Worm (Caenorhabditis elegans): ENCODE measurements around the gene clec-20.
"Not testable (repeated sequence)": the region's sequence is repeated elsewhere in the genome, so short reads cannot be mapped to it uniquely, and the experiment has no call there.

clec-20 gene

DNA sequence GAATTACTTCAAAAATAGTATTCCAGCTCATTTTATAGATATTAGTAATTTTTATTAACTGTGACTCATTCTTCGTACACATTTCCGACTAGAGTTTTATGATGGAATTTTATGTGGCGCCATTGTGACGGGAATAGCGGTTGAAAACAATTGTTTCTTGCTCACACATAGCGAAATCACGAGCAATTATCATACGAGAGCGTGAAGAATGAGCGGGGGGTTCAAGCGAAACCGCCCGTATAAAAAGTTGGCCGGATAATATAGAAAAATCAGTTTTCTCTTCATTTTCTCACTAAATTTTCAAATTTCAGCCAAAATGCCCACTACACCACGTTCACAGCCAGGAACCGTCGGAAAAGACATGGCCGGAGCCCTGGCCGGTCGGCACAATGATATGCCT lies 38.5 kb upstream of the clec-20 start, which contains the start of gene C08E3.1:
TSS of gene C08E3.1 (plus strand) at position 301 of the 400 bp plus-strand sequence.
- not testable (repeated sequence) for TF ChIP-seq lin-35 (GFP tag; optimal IDR thresholded peaks at IDR 0.05); chd-7 (tag; optimal IDR thresholded peaks at IDR 0.05); ceh-58 (GFP tag; IDR thresholded peaks at IDR 0.05)

DNA sequence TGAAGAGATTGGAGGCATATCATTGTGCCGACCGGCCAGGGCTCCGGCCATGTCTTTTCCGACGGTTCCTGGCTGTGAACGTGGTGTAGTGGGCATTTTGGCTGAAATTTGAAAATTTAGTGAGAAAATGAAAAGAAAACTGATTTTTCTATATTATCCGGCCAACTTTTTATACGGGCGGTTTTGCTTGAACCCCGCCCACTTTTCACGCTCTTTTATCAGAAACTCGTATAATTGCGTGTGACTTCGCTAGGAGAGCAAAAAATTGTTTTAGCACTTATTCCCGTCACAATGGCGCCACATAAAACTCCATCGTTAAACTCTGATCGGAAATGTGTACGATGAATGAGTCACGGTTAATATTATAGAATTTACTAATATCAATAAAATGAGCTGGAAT lies 37.2 kb upstream of the clec-20 start, which contains the start of gene C08E3.13:
TSS of gene C08E3.13 (minus strand) at position 101 of the 400 bp plus-strand sequence.
- TF ChIP-seq hlh-26 (GFP tag; conservative IDR thresholded peaks at IDR 0.05); tbx-9 (tag; optimal IDR thresholded peaks at IDR 0.05; ENCODE audit: borderline replicate concordance); die-1 (tag; optimal IDR thresholded peaks at IDR 0.05): not testable (repeated sequence)

DNA sequence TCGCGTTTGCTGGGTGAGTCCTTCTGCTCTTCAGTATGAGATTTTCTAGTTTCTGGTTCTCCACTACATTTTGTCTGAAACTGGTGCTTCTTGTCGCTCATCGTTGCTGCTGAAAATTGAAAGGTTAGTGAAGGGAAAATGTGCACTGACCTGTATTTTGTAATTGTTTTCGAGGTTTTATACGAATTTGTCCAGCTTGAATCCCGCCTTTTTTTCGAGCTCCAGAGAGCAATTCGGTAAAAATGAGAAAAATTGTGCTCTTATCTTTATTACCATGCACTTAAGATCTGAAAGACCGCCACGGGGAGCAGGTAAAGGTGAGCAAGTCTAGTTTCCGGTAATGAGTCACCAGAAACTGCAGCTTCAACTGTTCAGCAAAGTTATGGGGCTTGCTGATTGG lies 32.7 kb upstream of the clec-20 start, which contains the start of gene C08E3.15:
TSS of gene C08E3.15 (minus strand) at position 101 of the 400 bp plus-strand sequence.
- TF ChIP-seq pha-4 (tag; optimal IDR thresholded peaks at IDR 0.05); tbx-9 (tag; optimal IDR thresholded peaks at IDR 0.05; ENCODE audit: borderline replicate concordance); hmg-1.2 (GFP tag; IDR thresholded peaks at IDR 0.05): not testable (repeated sequence)

DNA sequence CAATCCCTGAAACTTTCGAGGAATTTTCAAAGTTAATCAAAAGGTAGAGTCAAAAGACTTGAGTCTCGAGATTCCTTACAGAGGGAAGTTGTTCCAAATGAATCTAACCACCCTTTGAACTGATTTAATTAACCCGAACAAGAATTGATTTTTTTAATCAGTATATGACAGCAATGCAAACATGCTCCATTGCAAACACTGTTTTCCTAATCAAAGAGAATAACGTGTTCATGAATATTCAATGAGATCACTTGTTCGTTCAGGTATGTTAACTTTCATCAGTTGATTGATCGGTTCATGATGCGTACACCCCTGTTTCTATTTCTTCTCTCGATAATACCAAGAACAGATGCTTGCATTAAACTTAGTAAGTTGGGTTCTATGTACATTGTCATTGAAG lies 30.6 kb upstream of the clec-20 start, which contains the start of gene C08E3.14:
TSS of gene C08E3.14 (plus strand) at position 301 of the 400 bp plus-strand sequence.
- TF ChIP-seq aptf-2 (GFP tag; conservative IDR thresholded peaks at IDR 0.05), result no peak
- no peak for TF ChIP-seq aptf-3 (GFP tag; IDR thresholded peaks at IDR 0.05)
- TF ChIP-seq bed-2 (GFP tag; IDR thresholded peaks at IDR 0.05), result no peak
- TF ChIP-seq snpc-1.1 (tag; optimal IDR thresholded peaks at IDR 0.05; ENCODE audit: insufficient read depth), result no peak
- TF ChIP-seq D2030.7 (GFP tag; IDR thresholded peaks at IDR 0.05), result no peak
- no peak for TF ChIP-seq attf-3 (GFP tag; conservative IDR thresholded peaks at IDR 0.05)
- no peak for TF ChIP-seq nfya-1 (tag; optimal IDR thresholded peaks at IDR 0.05; ENCODE audit: borderline replicate concordance, insufficient read depth)
- no peak for TF ChIP-seq lin-35 (GFP tag; optimal IDR thresholded peaks at IDR 0.05)
- TF ChIP-seq sdz-38 (tag; optimal IDR thresholded peaks at IDR 0.05), result no peak
- no peak for TF ChIP-seq die-1 (tag; optimal IDR thresholded peaks at IDR 0.05)
- no peak for TF ChIP-seq pbrm-1 (GFP tag; IDR thresholded peaks at IDR 0.05)
- TF ChIP-seq Y95B8A.8 (GFP tag; IDR thresholded peaks at IDR 0.05), result no peak
- TF ChIP-seq B0035.1 (tag; optimal IDR thresholded peaks at IDR 0.05), result no peak
- TF ChIP-seq snpc-3.4 (tag; optimal IDR thresholded peaks at IDR 0.05), result no peak
- TF ChIP-seq ztf-3 (GFP tag; optimal IDR thresholded peaks at IDR 0.05), result no peak
- no peak for TF ChIP-seq dpff-1 (tag; optimal IDR thresholded peaks at IDR 0.05)
- no peak for TF ChIP-seq egl-18 (GFP tag; IDR thresholded peaks at IDR 0.05)
- no peak for TF ChIP-seq ztf-25 (GFP tag; IDR thresholded peaks at IDR 0.05)

DNA sequence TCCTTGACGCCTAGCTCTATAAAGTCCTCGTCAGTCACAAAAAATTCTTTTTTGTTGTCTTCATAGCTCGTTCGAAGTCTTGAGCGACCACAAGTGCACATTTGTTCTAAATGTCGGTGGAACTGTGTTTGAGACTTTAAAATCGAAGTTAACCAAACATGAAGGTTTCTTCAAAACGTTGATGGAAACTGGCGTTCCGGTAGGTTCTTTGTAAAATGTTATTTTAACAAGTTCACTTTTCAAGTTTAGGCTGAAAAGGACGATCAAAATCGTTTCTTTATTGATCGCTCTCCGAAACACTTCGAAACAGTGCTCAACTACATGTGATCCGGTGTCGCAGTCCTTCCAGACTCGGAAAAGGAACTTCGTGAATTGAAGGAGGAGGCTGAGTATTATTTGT lies 29.5 kb upstream of the clec-20 start, which contains the start of gene fbxa-160:
TSS of gene fbxa-160 (minus strand) at position 101 of the 400 bp plus-strand sequence.
- TF ChIP-seq hlh-12 (tag; optimal IDR thresholded peaks at IDR 0.05) (no peak), T26A5.8 (tag; optimal IDR thresholded peaks at IDR 0.05) (no peak), F57A8.1 (GFP tag; optimal IDR thresholded peaks at IDR 0.05) (no peak), nfyb-1 (GFP tag; IDR thresholded peaks at IDR 0.05) (no peak), mcd-1 (GFP tag; IDR thresholded peaks at IDR 0.05) (no peak), F23B12.7 (tag; optimal IDR thresholded peaks at IDR 0.05; ENCODE audit: insufficient read depth) (no peak), ceh-91 (GFP tag; IDR thresholded peaks at IDR 0.05) (no peak), madf-10 (tag; optimal IDR thresholded peaks at IDR 0.05) (no peak), hmg-20 (GFP tag; IDR thresholded peaks at IDR 0.05) (no peak), F37B4.10 (GFP tag; IDR thresholded peaks at IDR 0.05) (no peak), snpc-1.1 (tag; optimal IDR thresholded peaks at IDR 0.05; ENCODE audit: insufficient read depth) (no peak), Y56A3A.18 (GFP tag; IDR thresholded peaks at IDR 0.05) (no peak), gei-17 (GFP tag; optimal IDR thresholded peaks at IDR 0.05) (no peak), B0261.1 (tag; optimal IDR thresholded peaks at IDR 0.05) (no peak), egl-18 (GFP tag; IDR thresholded peaks at IDR 0.05) (no peak)

Measured in whole organism, young adult.